Worm (Caenorhabditis elegans) whole organism, mixed stage, embryonic: ENCODE measurements around the gene C06B8.3.

Experiments used
- blmp-1 ChIP-seq: fragments of 150-350 bp; optimal IDR thresholded peaks from 2 replicates; lab custom pipeline; 2014; ENCODE audit warnings: missing biosample characterization, missing genetic modification characterization
- ceh-39 ChIP-seq: fragments of 150-350 bp; optimal IDR thresholded peaks from 2 replicates; lab custom pipeline; 2014; ENCODE audit warnings: missing biosample characterization, missing genetic modification characterization
- drap-1 ChIP-seq: fragments of 200-800 bp; sonication (Bioruptor generic); optimal IDR thresholded peaks from 3 replicates; lab custom pipeline; 2018; ENCODE audit warnings: mild to moderate bottlenecking, missing genetic modification characterization, missing compliant biosample characterization
- elt-3 ChIP-seq: fragments of 150-350 bp; optimal IDR thresholded peaks from 2 replicates; lab custom pipeline; 2014; ENCODE audit warnings: missing biosample characterization, missing genetic modification characterization
- mep-1 ChIP-seq: fragments of 150-350 bp; optimal IDR thresholded peaks from 2 replicates; lab custom pipeline; 2017; ENCODE audit warnings: missing biosample characterization, missing genetic modification reagents, missing genetic modification characterization, inconsistent platforms
- nhr-237 ChIP-seq: fragments of 150-350 bp; optimal IDR thresholded peaks from 2 replicates; lab custom pipeline; 2014; ENCODE audit warnings: missing biosample characterization, missing genetic modification characterization
- sem-2 ChIP-seq: fragments of 200-800 bp; sonication (Bioruptor generic); optimal IDR thresholded peaks from 2 replicates; lab custom pipeline; 2018; ENCODE audit warnings: mild to moderate bottlenecking, missing genetic modification characterization, missing compliant biosample characterization
- snpc-4 ChIP-seq: fragments of 150-350 bp; optimal IDR thresholded peaks from 2 replicates; lab custom pipeline; 2014; ENCODE audit warnings: missing biosample characterization, missing genetic modification characterization
- unc-62 ChIP-seq: fragments of 150-350 bp; optimal IDR thresholded peaks from 2 replicates; lab custom pipeline; 2014; ENCODE audit warnings: missing biosample characterization, missing genetic modification reagents, missing genetic modification characterization

ce11 chrV:15478597-15478996 is 5.8 kb downstream of the C06B8.3 start, which contains the start of gene C06B8.2:
- no peak for TF ChIP-seq drap-1 (GFP tag; lab: Kevin White, UChicago)
- no peak for TF ChIP-seq sem-2 (GFP tag; lab: Kevin White, UChicago)
- no peak for TF ChIP-seq unc-62 (GFP tag; lab: Kevin White, UChicago)
- TF ChIP-seq elt-3 (tag; lab: Kevin White, UChicago): no peak
- no peak for TF ChIP-seq mep-1 (tag; lab: Kevin White, UChicago)
- TF ChIP-seq snpc-4 (tag; lab: Kevin White, UChicago): no peak
- no peak for TF ChIP-seq nhr-237
- no peak for TF ChIP-seq ceh-39 (tag; lab: Kevin White, UChicago)
- TF ChIP-seq blmp-1 (tag; lab: Kevin White, UChicago): no peak
